Fruit fly (Drosophila melanogaster) whole organism, embryonic: Measurements from ENCODE around the gene CG7506.

ENCODE experiments used
- Antp ChIP-seq: fragments of 200-800 bp; sonication (Bioruptor generic); optimal IDR thresholded peaks from 3 replicates; lab custom pipeline; 2016; ENCODE audit warnings: missing biosample characterization, missing genetic modification characterization
- Awh ChIP-seq: fragments of 200-800 bp; sonication (Bioruptor generic); IDR thresholded peaks from 2 replicates; pipeline ENCODE4, ENCODE4 v1.3.6; 2022; ENCODE audit warnings: missing biosample characterization, missing genetic modification characterization
- BEAF-32 ChIP-seq: fragments of 200-800 bp; sonication (Bioruptor generic); optimal IDR thresholded peaks from 3 replicates; lab custom pipeline; 2017; ENCODE audit warnings: missing biosample characterization, missing genetic modification characterization, mild to moderate bottlenecking, moderate library complexity, missing genetic modification reagents
- C15 ChIP-seq: fragments of 200-800 bp; sonication (Bioruptor generic); IDR thresholded peaks from 3 replicates; pipeline ENCODE4 v1.3.6; 2022; ENCODE audit warnings: missing biosample characterization, missing genetic modification characterization
- CG10979 ChIP-seq: fragments of 200-800 bp; sonication (Bioruptor generic); optimal IDR thresholded peaks from 2 replicates; lab custom pipeline; 2018; ENCODE audit warnings: missing biosample characterization, mild to moderate bottlenecking, missing genetic modification characterization, moderate library complexity
- CG11504 ChIP-seq: fragments of 200-800 bp; sonication (Bioruptor generic); optimal IDR thresholded peaks from 3 replicates; lab custom pipeline; 2019; ENCODE audit warnings: missing biosample characterization, mild to moderate bottlenecking, missing genetic modification characterization, moderate library complexity
- CG13424 ChIP-seq: fragments of 200-800 bp; sonication (Bioruptor generic); optimal IDR thresholded peaks from 2 replicates; lab custom pipeline; 2019; ENCODE audit warnings: missing biosample characterization, mild to moderate bottlenecking, missing genetic modification characterization, moderate library complexity
- CG15601 ChIP-seq: fragments of 200-800 bp; sonication (Bioruptor generic); optimal IDR thresholded peaks from 3 replicates; lab custom pipeline; 2019; ENCODE audit warnings: missing biosample characterization, mild to moderate bottlenecking, missing genetic modification characterization, moderate library complexity
- CG16863 ChIP-seq: fragments of 200-800 bp; sonication (Bioruptor generic); optimal IDR thresholded peaks from 3 replicates; lab custom pipeline; 2016; ENCODE audit warnings: missing biosample characterization, missing genetic modification characterization
- CG18476 ChIP-seq: fragments of 200-800 bp; sonication (Bioruptor generic); optimal IDR thresholded peaks from 2 replicates; lab custom pipeline; 2016; ENCODE audit warnings: missing biosample characterization, mild to moderate bottlenecking, missing genetic modification characterization
- CG2678 ChIP-seq: fragments of 200-800 bp; sonication (Bioruptor generic); optimal IDR thresholded peaks from 3 replicates; lab custom pipeline; 2019; ENCODE audit warnings: missing biosample characterization, mild to moderate bottlenecking, missing genetic modification characterization, moderate library complexity
- CG32772 ChIP-seq: fragments of 200-800 bp; sonication (Bioruptor generic); IDR thresholded peaks from 2 replicates; pipeline ENCODE4 v1.3.6; 2022; ENCODE audit warnings: missing biosample characterization, missing genetic modification characterization
- CG3407 ChIP-seq: fragments of 200-800 bp; sonication (Bioruptor generic); optimal IDR thresholded peaks from 2 replicates; lab custom pipeline; 2018; ENCODE audit warnings: missing biosample characterization, mild to moderate bottlenecking, missing genetic modification characterization
- CG4282 ChIP-seq: fragments of 200-800 bp; sonication (Bioruptor generic); optimal IDR thresholded peaks from 2 replicates; lab custom pipeline; 2016; ENCODE audit warnings: missing biosample characterization, missing genetic modification characterization
- CG43689 ChIP-seq: fragments of 200-800 bp; sonication (Bioruptor generic); IDR thresholded peaks from 2 replicates; pipeline ENCODE4 v1.3.6; 2022; ENCODE audit warnings: missing biosample characterization, missing genetic modification characterization
- CG6254 ChIP-seq: fragments of 200-800 bp; sonication (Bioruptor generic); optimal IDR thresholded peaks from 3 replicates; lab custom pipeline; 2017; ENCODE audit warnings: mild to moderate bottlenecking, missing biosample characterization, missing genetic modification reagents, missing genetic modification characterization
- CG7372 ChIP-seq: fragments of 200-800 bp; sonication (Bioruptor generic); IDR thresholded peaks from 2 replicates; pipeline ENCODE4 v1.3.6; 2022; ENCODE audit warnings: missing biosample characterization, missing genetic modification characterization
- CG7786 ChIP-seq: fragments of 200-800 bp; sonication (Bioruptor generic); optimal IDR thresholded peaks from 2 replicates; lab custom pipeline; 2016; ENCODE audit warnings: missing biosample characterization, missing genetic modification characterization
- CG8765 ChIP-seq: fragments of 200-800 bp; sonication (Bioruptor generic); IDR thresholded peaks from 2 replicates; pipeline ENCODE4 v1.3.6; 2022; ENCODE audit warnings: missing biosample characterization, missing genetic modification characterization
- CG9215 ChIP-seq: fragments of 200-800 bp; sonication (Bioruptor generic); IDR thresholded peaks from 2 replicates; pipeline ENCODE4 v1.3.6; 2022; ENCODE audit warnings: missing biosample characterization, missing genetic modification characterization
- CG9609 ChIP-seq: fragments of 200-800 bp; sonication (Bioruptor generic); optimal IDR thresholded peaks from 3 replicates; lab custom pipeline; 2016; ENCODE audit warnings: missing biosample characterization, missing genetic modification characterization
- Deaf1 ChIP-seq: fragments of 200-800 bp; optimal IDR thresholded peaks from 3 replicates; lab custom pipeline; 2019; ENCODE audit warnings: missing biosample characterization, mild to moderate bottlenecking, missing genetic modification characterization, moderate library complexity
- HmgZ ChIP-seq: fragments of 200-800 bp; sonication (Bioruptor generic); optimal IDR thresholded peaks from 2 replicates; lab custom pipeline; 2018; ENCODE audit warnings: missing biosample characterization, mild to moderate bottlenecking, missing genetic modification characterization
- NFAT ChIP-seq: fragments of 200-800 bp; sonication (Bioruptor generic); IDR thresholded peaks from 2 replicates; pipeline ENCODE4 v1.3.6; 2022; ENCODE audit warnings: missing biosample characterization, missing genetic modification characterization
- PHDP ChIP-seq: fragments of 200-800 bp; sonication (Bioruptor generic); optimal IDR thresholded peaks from 3 replicates; lab custom pipeline; 2018; ENCODE audit warnings: missing biosample characterization, mild to moderate bottlenecking, missing genetic modification characterization, moderate library complexity
- Ptx1 ChIP-seq: fragments of 200-800 bp; sonication (Bioruptor generic); IDR thresholded peaks from 2 replicates; pipeline ENCODE4 v1.3.6; 2022; ENCODE audit warnings: missing biosample characterization, missing genetic modification characterization
- Sin3A ChIP-seq: fragments of >200 bp; optimal IDR thresholded peaks from 2 replicates; lab custom pipeline; 2018
- Stat92E ChIP-seq, 3 experiments: fragments of >200 bp in 2 of 3; fragments of 200-800 bp in 1 of 3; sonication (Bioruptor generic) in 1 of 3; optimal IDR thresholded peaks; 2 replicates each; lab custom pipeline; 2017 to 2019; ENCODE audit warnings: missing biosample characterization in 3 of 3, missing genetic modification characterization in 3 of 3, mild to moderate bottlenecking in 1 of 3, moderate library complexity in 1 of 3
- ase ChIP-seq: fragments of 200-800 bp; sonication (Bioruptor generic); IDR thresholded peaks from 3 replicates; pipeline ENCODE4 v1.3.6; 2022; ENCODE audit warnings: missing biosample characterization, missing genetic modification characterization
- bab2 ChIP-seq: fragments of 200-800 bp; sonication (Bioruptor generic); optimal IDR thresholded peaks from 2 replicates; lab custom pipeline; 2016; ENCODE audit warnings: missing biosample characterization, missing genetic modification characterization
- bsh ChIP-seq, 2 experiments: fragments of 200-800 bp; sonication (Bioruptor generic); optimal IDR thresholded peaks; 2 replicates each; lab custom pipeline; 2017 to 2018; ENCODE audit warnings: mild to moderate bottlenecking in 2 of 2, missing biosample characterization in 2 of 2, missing genetic modification characterization in 2 of 2, moderate library complexity in 1 of 2
- chif ChIP-seq, 2 experiments: fragments of 200-800 bp; sonication (Bioruptor generic); optimal IDR thresholded peaks; 3 replicates each; lab custom pipeline; 2016; ENCODE audit warnings: missing biosample characterization in 2 of 2, missing genetic modification characterization in 2 of 2
- chm ChIP-seq: fragments of 200-800 bp; sonication (Bioruptor generic); IDR thresholded peaks from 2 replicates; pipeline ENCODE4 v1.3.6; 2022; ENCODE audit warnings: missing biosample characterization, missing genetic modification characterization
- croc ChIP-seq: fragments of 200-800 bp; sonication (Bioruptor generic); conservative IDR thresholded peaks from 3 replicates; pipeline ENCODE4 v1.3.6; 2022; ENCODE audit warnings: missing biosample characterization, missing genetic modification characterization
- dan ChIP-seq: fragments of 200-800 bp; sonication (Bioruptor generic); IDR thresholded peaks from 2 replicates; pipeline ENCODE4 v1.3.6; 2022; ENCODE audit warnings: missing biosample characterization, missing genetic modification characterization
- emc ChIP-seq: fragments of 200-800 bp; sonication (Bioruptor generic); optimal IDR thresholded peaks from 2 replicates; lab custom pipeline; 2016; ENCODE audit warnings: missing biosample characterization, missing genetic modification characterization
- eve ChIP-seq, 2 experiments: fragments of >200 bp; optimal IDR thresholded peaks; 2 replicates each; lab custom pipeline; 2017; ENCODE audit warnings: missing biosample characterization in 2 of 2, missing genetic modification characterization in 2 of 2
- hth ChIP-seq: fragments of >200 bp; optimal IDR thresholded peaks from 2 replicates; lab custom pipeline; 2017; ENCODE audit warnings: inconsistent platforms
- insv ChIP-seq, 2 experiments: fragments of 200-800 bp; sonication (Bioruptor generic); optimal IDR thresholded peaks; 3 replicates each; lab custom pipeline; 2016 to 2018; ENCODE audit warnings: missing biosample characterization in 2 of 2, missing genetic modification characterization in 2 of 2
- lmd ChIP-seq: fragments of 200-800 bp; sonication (Bioruptor generic); IDR thresholded peaks from 2 replicates; pipeline ENCODE4 v1.3.6; 2022; ENCODE audit warnings: missing biosample characterization, missing genetic modification characterization
- lola ChIP-seq, 3 experiments: fragments of >200 bp in 2 of 3; fragments of 200-800 bp in 1 of 3; sonication (Bioruptor generic) in 1 of 3; optimal IDR thresholded peaks; 2 replicates each; lab custom pipeline; 2017 to 2019; ENCODE audit warnings: missing biosample characterization in 3 of 3, missing genetic modification characterization in 3 of 3, mild to moderate bottlenecking in 1 of 3, moderate library complexity in 1 of 3
- nau ChIP-seq: fragments of 200-800 bp; sonication (Bioruptor generic); optimal IDR thresholded peaks from 3 replicates; lab custom pipeline; 2017; ENCODE audit warnings: missing biosample characterization, mild to moderate bottlenecking, missing genetic modification characterization, missing genetic modification reagents
- nmo ChIP-seq: fragments of 200-800 bp; sonication (Bioruptor generic); optimal IDR thresholded peaks from 2 replicates; lab custom pipeline; 2018; ENCODE audit warnings: missing biosample characterization, mild to moderate bottlenecking, missing genetic modification characterization, moderate library complexity
- pfk ChIP-seq: fragments of 200-800 bp; sonication (Bioruptor generic); optimal IDR thresholded peaks from 2 replicates; lab custom pipeline; 2018; ENCODE audit warnings: missing biosample characterization, mild to moderate bottlenecking, missing genetic modification characterization, moderate library complexity
- phol ChIP-seq: fragments of 200-800 bp; sonication (Bioruptor generic); optimal IDR thresholded peaks from 3 replicates; lab custom pipeline; 2018; ENCODE audit warnings: missing biosample characterization, mild to moderate bottlenecking, missing genetic modification characterization, moderate library complexity
- sens ChIP-seq: fragments of 200-800 bp; sonication (Bioruptor generic); peaks from one replicate; lab custom pipeline; 2016; ENCODE audit warnings: missing biosample characterization, missing genetic modification characterization
- unc-4 ChIP-seq: fragments of 200-800 bp; sonication (Bioruptor generic); IDR thresholded peaks from 2 replicates; pipeline ENCODE4 v1.3.6; 2022; ENCODE audit warnings: missing biosample characterization, missing genetic modification characterization; ENCODE audit not compliant: partially characterized antibody
- wek ChIP-seq: fragments of 200-800 bp; sonication (Bioruptor generic); optimal IDR thresholded peaks from 3 replicates; lab custom pipeline; 2018; ENCODE audit warnings: missing biosample characterization, mild to moderate bottlenecking, missing genetic modification characterization, moderate library complexity
- zen2 ChIP-seq: fragments of 200-800 bp; sonication (Bioruptor generic); IDR thresholded peaks from 3 replicates; pipeline ENCODE4 v1.3.6; 2022; ENCODE audit warnings: missing biosample characterization, missing genetic modification characterization; ENCODE audit not compliant: partially characterized antibody

The CG7506 gene

DNA sequence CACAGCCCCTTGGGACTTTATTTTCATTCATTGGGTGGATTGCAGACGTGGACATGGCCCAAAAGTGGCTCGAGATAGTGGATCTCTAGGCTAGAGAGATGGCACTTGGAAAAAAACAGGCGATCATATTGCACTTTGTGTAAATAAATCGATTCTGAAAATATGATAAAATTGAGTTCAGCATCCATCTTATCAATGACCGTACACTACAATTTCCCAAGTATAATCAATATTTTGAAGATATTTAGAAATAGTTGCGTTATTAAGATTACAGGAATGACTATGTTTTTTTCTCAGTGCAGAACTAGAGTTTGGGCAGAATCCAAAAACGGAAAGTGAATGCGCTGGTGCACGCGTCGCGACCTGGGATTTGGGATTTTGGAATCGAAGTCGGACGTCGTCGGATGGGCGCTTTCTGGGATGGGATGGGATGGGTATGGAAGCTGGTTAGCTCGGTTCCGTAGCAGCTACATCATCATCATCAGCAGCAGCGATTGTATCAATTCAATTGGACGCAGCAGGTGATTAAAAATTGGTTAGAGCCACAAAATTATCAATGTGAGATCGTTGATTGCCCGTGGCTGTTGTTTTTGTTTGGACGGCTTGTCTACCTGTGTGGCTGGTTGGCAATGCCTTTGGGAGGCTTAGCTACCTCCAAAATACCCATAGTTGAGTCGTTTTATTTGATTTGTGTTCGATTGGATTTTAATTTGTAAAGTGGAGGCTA, 6.5 kb downstream of the CG7506 start (continued):
- TF ChIP-seq HmgZ (no peak), croc (GFP tag; lab: Robert Waterston, UW) (peak; percentile 30; the same call in 2 of the 3 replicates), PHDP (tag; lab: Kevin White, UChicago) (peak; percentile 5), CG9215 (GFP tag; lab: Robert Waterston, UW) (no peak), dan (no peak), C15 (GFP tag; lab: Robert Waterston, UW) (no peak), CG7786 (GFP tag; lab: Kevin White, UChicago) (no peak), sens (peak; percentile 87), bab2 (GFP tag; lab: Kevin White, UChicago) (peak; percentile 27), CG3407 (GFP tag; lab: Kevin White, UChicago) (no peak), ase (GFP tag; lab: Robert Waterston, UW) (peak; percentile 29; the same call in 1 of the 3 replicates), CG10979 (tag; lab: Kevin White, UChicago) (peak; percentile 70), emc (no peak), Antp (GFP tag; lab: Kevin White, UChicago) (peak; percentile 33), CG43689 (GFP tag; lab: Robert Waterston, UW) (no peak), unc-4 (no peak), CG11504 (peak; percentile 72), chm (GFP tag; lab: Robert Waterston, UW) (0 out of 2 replicates have a peak, but pooled peaks have one; percentile 34), phol (tag; lab: Kevin White, UChicago) (peak; percentile 64), CG2678 (peak; percentile 55), nau (GFP tag; lab: Kevin White, UChicago) (peak; percentile 21), nmo (GFP tag; lab: Kevin White, UChicago) (peak; percentile 74), zen2 (GFP tag; lab: Robert Waterston, UW) (no peak), bsh (GFP tag; optimal IDR thresholded peaks at IDR 0.05; lab: Kevin White, UChicago) (peak in 1 of 2 experiments; percentile 68), eve (GFP tag; optimal IDR thresholded peaks at IDR 0.05; lab: Kevin White, UChicago) (peak in 1 of 2 experiments; percentile 38), insv (GFP tag; optimal IDR thresholded peaks at IDR 0.05; lab: Kevin White, UChicago) (no peak), Deaf1 (tag; lab: Kevin White, UChicago) (peak; percentile 2), CG32772 (GFP tag; lab: Robert Waterston, UW) (peak; percentile 35; the same call in 1 of the 2 replicates), CG7372 (GFP tag; lab: Robert Waterston, UW) (no peak), NFAT (GFP tag; lab: Robert Waterston, UW) (no peak), Awh (GFP tag; lab: Robert Waterston, UW) (peak; percentile 73), lola (GFP tag; optimal IDR thresholded peaks at IDR 0.05; lab: Kevin White, UChicago) (peak in 1 of 3 experiments; percentile 50), CG8765 (GFP tag; lab: Robert Waterston, UW) (no peak), Sin3A (no peak), CG16863 (GFP tag; lab: Kevin White, UChicago) (no peak), lmd (GFP tag; lab: Robert Waterston, UW) (peak; percentile 50; the same call in 1 of the 2 replicates), CG13424 (tag; lab: Kevin White, UChicago) (no peak), CG9609 (GFP tag; lab: Kevin White, UChicago) (no peak), wek (GFP tag; lab: Kevin White, UChicago) (no peak), CG15601 (tag; lab: Kevin White, UChicago) (peak; percentile 3), CG6254 (peak; percentile 35), hth (lab: Kevin White, UChicago) (no peak), Ptx1 (GFP tag; lab: Robert Waterston, UW) (peak; percentile 61), CG4282 (GFP tag; lab: Kevin White, UChicago) (no peak), pfk (no peak), BEAF-32 (GFP tag; lab: Kevin White, UChicago) (no peak), CG18476 (GFP tag; lab: Kevin White, UChicago) (no peak), Stat92E (GFP tag; optimal IDR thresholded peaks at IDR 0.05; lab: Kevin White, UChicago) (peak in 1 of 3 experiments; percentile 37), chif (GFP tag; optimal IDR thresholded peaks at IDR 0.05; lab: Kevin White, UChicago) (peak in 1 of 2 experiments; percentile 29)
